Worm (Caenorhabditis elegans): ENCODE results near the gene cwf-19L2.

cwf-19L2 gene

DNA sequence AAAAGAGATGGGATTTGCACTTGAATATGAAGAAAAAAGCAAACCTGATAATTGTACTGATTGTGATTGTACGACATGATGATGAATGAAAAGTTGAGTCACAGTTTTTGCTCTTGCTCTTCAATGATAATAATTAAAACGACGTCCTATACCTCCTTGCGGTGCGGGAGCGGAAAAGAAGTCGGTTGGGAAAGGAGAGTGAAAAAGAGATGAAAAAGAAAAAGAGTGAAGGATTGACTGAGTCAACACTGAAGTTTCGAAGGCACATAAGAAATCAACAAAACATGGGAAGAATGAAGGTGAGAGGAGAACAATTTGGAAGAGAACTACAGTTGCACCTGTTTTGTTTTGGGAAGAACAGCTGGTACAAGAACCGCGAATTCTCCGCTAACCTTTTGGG lies 26.0 kb downstream of the cwf-19L2 start, which contains the start of gene F56C9.8:
Gene F56C9.8 (minus strand): TSS at position 120 of the 400 bp plus-strand sequence.
- TF ChIP-seq hsf-1 (GFP tag; IDR thresholded peaks at IDR 0.05) (no peak), somi-1 (GFP tag; optimal IDR thresholded peaks at IDR 0.05) (no peak), nfyb-1 (GFP tag; IDR thresholded peaks at IDR 0.05) (no peak), pbrm-1 (GFP tag; IDR thresholded peaks at IDR 0.05) (no peak), Y53G8AR.9 (GFP tag; conservative IDR thresholded peaks at IDR 0.05) (no peak), nhr-80 (tag; optimal IDR thresholded peaks at IDR 0.05) (peak; percentile 30), F39B2.1 (GFP tag; IDR thresholded peaks at IDR 0.05) (no peak)

DNA sequence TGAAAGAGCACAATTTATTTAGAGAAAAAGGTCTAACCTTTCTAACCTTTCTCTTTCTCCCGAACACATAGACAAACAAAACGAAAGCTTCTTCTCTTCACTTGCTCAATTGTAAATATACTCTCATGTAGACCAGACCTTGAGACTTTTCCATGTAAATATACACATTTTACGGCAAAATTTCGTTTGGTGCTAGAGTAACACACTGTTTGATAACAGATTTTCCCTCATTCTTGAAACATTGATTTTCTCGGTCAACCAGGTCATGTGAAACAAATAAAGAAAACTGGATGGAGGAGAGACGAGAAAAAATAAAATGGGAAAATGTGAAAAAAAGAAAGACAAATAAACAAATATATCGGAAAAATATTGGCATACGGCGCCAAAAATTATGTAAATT lies 28.6 kb downstream of the cwf-19L2 start:
- TF ChIP-seq atf-7 (tag; optimal IDR thresholded peaks at IDR 0.05) = no peak
- TF ChIP-seq pha-4 (tag; optimal IDR thresholded peaks at IDR 0.05) = peak; percentile 7

DNA sequence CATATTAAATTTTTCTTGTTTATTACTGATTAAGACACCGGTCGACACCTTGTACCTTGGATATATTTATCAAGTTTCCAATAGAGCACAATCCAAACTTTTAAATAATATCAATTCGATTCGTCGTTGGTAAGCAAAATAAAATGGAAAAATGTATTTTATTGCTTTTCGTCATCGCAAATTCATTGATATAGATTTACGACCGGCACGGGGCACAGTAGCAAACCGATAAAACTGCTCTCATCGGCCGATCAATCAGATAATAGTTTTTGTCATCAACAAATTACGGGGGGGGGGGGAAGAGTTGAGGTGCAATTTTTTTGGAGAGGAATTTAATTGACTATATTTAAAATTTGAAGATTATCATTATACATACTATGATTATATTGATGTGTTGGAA lies 29.9 kb downstream of the cwf-19L2 start:
- TF ChIP-seq pbrm-1 (GFP tag; IDR thresholded peaks at IDR 0.05) = no peak
- TF ChIP-seq nhr-80 (tag; optimal IDR thresholded peaks at IDR 0.05) = peak; percentile 24

DNA sequence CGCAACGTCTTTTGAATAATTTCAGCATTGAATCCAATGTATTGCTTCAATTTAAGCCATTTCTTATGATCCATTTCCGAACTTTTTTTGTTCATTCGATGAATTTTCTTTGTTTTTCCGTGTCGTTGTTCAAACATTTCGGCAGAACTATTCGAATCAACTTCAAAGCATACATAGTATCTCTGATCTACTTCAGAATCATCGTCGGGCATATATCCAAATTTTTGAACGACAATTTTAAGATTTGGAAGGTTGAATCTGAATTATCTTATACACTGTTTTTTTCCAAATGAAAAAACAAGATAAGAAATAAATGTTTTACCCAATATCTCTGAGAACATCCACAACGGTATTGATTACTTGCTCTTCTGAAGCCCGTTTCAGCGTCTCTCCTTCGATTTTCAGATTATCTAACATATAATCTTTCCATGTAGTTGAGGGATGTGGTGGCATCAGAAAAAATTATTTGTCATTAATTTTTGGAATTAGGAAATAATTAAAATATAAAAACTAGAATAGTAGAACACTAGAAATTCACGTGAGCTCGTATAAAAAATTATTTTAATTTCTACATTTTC lies 35.8 kb downstream of the cwf-19L2 start, which contains the start of gene lab-2:
Gene lab-2 (minus strand): TSS at position 453 of the 578 bp plus-strand sequence.
- TF ChIP-seq zfh-2 (GFP tag; conservative IDR thresholded peaks at IDR 0.05) (no peak), mes-4 (tag; optimal IDR thresholded peaks at IDR 0.05) (no peak), Y95B8A.8 (GFP tag; IDR thresholded peaks at IDR 0.05) (0 out of 2 replicates have a peak, but pooled peaks have one; percentile 8), ztf-18 (tag; optimal IDR thresholded peaks at IDR 0.05) (no peak), F57C9.4 (tag; optimal IDR thresholded peaks at IDR 0.05) (peak; percentile 70), cebp-1 (GFP tag; IDR thresholded peaks at IDR 0.05) (no peak), cebp-1 (tag; optimal IDR thresholded peaks at IDR 0.05) (peak; percentile 33), repo-1 (tag; optimal IDR thresholded peaks at IDR 0.05) (peak; percentile 67), lin-40 (tag; optimal IDR thresholded peaks at IDR 0.05) (peak; percentile 18), zim-3 (tag; optimal IDR thresholded peaks at IDR 0.05) (peak; percentile 17), rpc-1 (optimal IDR thresholded peaks at IDR 0.05) (no peak), rpc-1 (tag; optimal IDR thresholded peaks at IDR 0.05) (no peak), unc-62 (GFP tag; optimal IDR thresholded peaks at IDR 0.05) (no peak), F52B5.7 (tag; optimal IDR thresholded peaks at IDR 0.05) (peak; percentile 67), nfyb-1 (GFP tag; IDR thresholded peaks at IDR 0.05) (peak; percentile 72; the same call in 1 of the 2 replicates), ama-1 (optimal IDR thresholded peaks at IDR 0.05) (peak; percentile 51), ama-1 (GFP tag; optimal IDR thresholded peaks at IDR 0.05) (no peak), B0336.3 (GFP tag; IDR thresholded peaks at IDR 0.05) (peak; percentile 71), lin-54 (GFP tag; optimal IDR thresholded peaks at IDR 0.05) (peak; percentile 10), nfya-1 (tag; optimal IDR thresholded peaks at IDR 0.05; ENCODE audit: borderline replicate concordance, insufficient read depth) (no peak), nhr-80 (tag; optimal IDR thresholded peaks at IDR 0.05) (no peak), atf-7 (tag; optimal IDR thresholded peaks at IDR 0.05) (peak; percentile 27), athp-1 (tag; optimal IDR thresholded peaks at IDR 0.05) (peak; percentile 78), fkh-3 (tag; optimal IDR thresholded peaks at IDR 0.05) (peak; percentile 27), Y56A3A.18 (GFP tag; IDR thresholded peaks at IDR 0.05) (peak; percentile 65; the same call in 1 of the 2 replicates), chd-7 (tag; optimal IDR thresholded peaks at IDR 0.05) (peak; percentile 52), ekl-4 (GFP tag; IDR thresholded peaks at IDR 0.05) (no peak; the same call in 1 of the 2 replicates), Y53G8AR.9 (GFP tag; conservative IDR thresholded peaks at IDR 0.05) (peak; percentile 53; the same call in 1 of the 2 replicates), F39B2.1 (GFP tag; IDR thresholded peaks at IDR 0.05) (no peak), snpc-3.4 (tag; optimal IDR thresholded peaks at IDR 0.05) (no peak), ztf-22 (GFP tag; optimal IDR thresholded peaks at IDR 0.05) (no peak), lsy-27 (tag; optimal IDR thresholded peaks at IDR 0.05; ENCODE audit: borderline replicate concordance, insufficient read depth) (no peak), C06A6.2 (GFP tag; conservative IDR thresholded peaks at IDR 0.05) (0 out of 2 replicates have a peak, but pooled peaks have one; percentile 10), F55B11.4 (tag; optimal IDR thresholded peaks at IDR 0.05; ENCODE audit: borderline replicate concordance, insufficient read depth) (no peak), F57A8.1 (GFP tag; optimal IDR thresholded peaks at IDR 0.05) (no peak), madf-6 (GFP tag; IDR thresholded peaks at IDR 0.05) (0 out of 2 replicates have a peak, but pooled peaks have one; percentile 34), B0035.1 (tag; optimal IDR thresholded peaks at IDR 0.05) (peak; percentile 26), Y53F4B.3 (GFP tag; IDR thresholded peaks at IDR 0.05) (no peak)

All from whole organism, young adult.